Worm (Caenorhabditis elegans): ENCODE results near the gene tdo-2.

The tdo-2 gene

DNA sequence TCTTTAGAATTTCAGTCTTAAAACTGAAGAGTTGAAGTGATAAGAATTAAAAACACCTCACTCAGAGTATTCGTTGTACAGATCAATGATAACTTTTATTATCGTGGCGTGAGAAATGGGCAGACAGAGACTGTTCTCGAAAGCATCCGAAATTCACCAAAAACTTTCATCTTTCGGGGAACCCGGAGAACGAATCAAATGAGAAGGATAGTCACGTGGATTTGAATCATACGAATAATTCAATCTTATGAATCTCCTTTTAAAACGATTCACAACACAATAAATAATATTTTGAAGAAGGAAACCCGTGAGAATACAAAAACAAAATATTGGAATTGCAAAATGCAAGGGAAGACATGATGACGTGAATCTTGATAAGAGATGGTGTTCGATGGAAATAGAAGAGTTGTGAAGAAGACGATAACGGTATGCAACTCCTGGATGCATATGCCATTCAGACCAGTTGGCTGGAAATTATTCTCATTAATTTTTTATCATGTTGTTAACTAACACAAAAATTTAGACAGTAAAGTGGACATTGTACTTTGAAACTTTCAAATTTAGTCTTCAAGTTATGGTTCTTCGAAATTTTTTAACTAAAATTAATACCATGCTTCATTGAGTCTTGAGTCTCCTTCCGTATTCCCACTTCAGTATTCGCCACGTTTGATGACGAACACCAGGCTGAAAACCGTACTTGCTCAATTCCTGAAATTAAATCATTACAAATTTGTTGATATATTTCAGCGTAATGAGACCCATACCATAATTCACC, 42.7 kb downstream of the tdo-2 start (continued):
- no peak for TF ChIP-seq die-1 (tag; optimal IDR thresholded peaks at IDR 0.05)
- TF ChIP-seq hmg-1.2 (GFP tag; IDR thresholded peaks at IDR 0.05), result 0 out of 2 replicates have a peak, but pooled peaks have one; percentile 7
- TF ChIP-seq dox-1 (GFP tag; IDR thresholded peaks at IDR 0.05), result no peak
- TF ChIP-seq nhr-27 (tag; optimal IDR thresholded peaks at IDR 0.05), result no peak
- no peak for TF ChIP-seq C06A6.2 (GFP tag; conservative IDR thresholded peaks at IDR 0.05)

- TF ChIP-seq sea-2 (GFP tag; IDR thresholded peaks at IDR 0.05) (no peak), nfya-1 (tag; optimal IDR thresholded peaks at IDR 0.05; ENCODE audit: borderline replicate concordance, insufficient read depth) (no peak), Y79H2A.3 (GFP tag; conservative IDR thresholded peaks at IDR 0.05) (peak; percentile 75), snpc-4 (GFP tag; optimal IDR thresholded peaks at IDR 0.05) (no peak), snpc-4 (tag; optimal IDR thresholded peaks at IDR 0.05) (peak in 2 of 4 experiments; percentile 39 to 42), nfya-2 (GFP tag; IDR thresholded peaks at IDR 0.05) (no peak), ztf-26 (tag; optimal IDR thresholded peaks at IDR 0.05) (peak; percentile 25), ceh-79 (tag; optimal IDR thresholded peaks at IDR 0.05) (no peak), dox-1 (GFP tag; IDR thresholded peaks at IDR 0.05) (peak; percentile 86), ceh-91 (GFP tag; IDR thresholded peaks at IDR 0.05) (peak; percentile 94), tlf-1 (GFP tag; optimal IDR thresholded peaks at IDR 0.05) (peak; percentile 84), dpl-1 (GFP tag; optimal IDR thresholded peaks at IDR 0.05) (peak; percentile 86), akir-1 (GFP tag; optimal IDR thresholded peaks at IDR 0.05) (no peak), egl-44 (GFP tag; IDR thresholded peaks at IDR 0.05) (peak; percentile 44; the same call in 1 of the 2 replicates), ztf-25 (GFP tag; IDR thresholded peaks at IDR 0.05) (0 out of 2 replicates have a peak, but pooled peaks have one; percentile 54), hmg-20 (GFP tag; IDR thresholded peaks at IDR 0.05) (no peak), lin-40 (tag; optimal IDR thresholded peaks at IDR 0.05) (no peak), lir-1 (GFP tag; conservative IDR thresholded peaks at IDR 0.05) (no peak), nhr-90 (tag; optimal IDR thresholded peaks at IDR 0.05) (no peak), egl-18 (GFP tag; IDR thresholded peaks at IDR 0.05) (no peak), ekl-4 (GFP tag; IDR thresholded peaks at IDR 0.05) (peak; percentile 87), xnd-1 (tag; optimal IDR thresholded peaks at IDR 0.05) (peak; percentile 92), madf-8 (GFP tag; conservative IDR thresholded peaks at IDR 0.05) (peak; percentile 97), F33H1.4 (GFP tag; IDR thresholded peaks at IDR 0.05) (peak; percentile 84), ceh-27 (GFP tag; optimal IDR thresholded peaks at IDR 0.05) (peak; percentile 42), F49E8.2 (tag; optimal IDR thresholded peaks at IDR 0.05; ENCODE audit: insufficient read depth) (peak; percentile 15), K11D2.4 (GFP tag; IDR thresholded peaks at IDR 0.05) (no peak), lin-54 (GFP tag; optimal IDR thresholded peaks at IDR 0.05) (peak; percentile 72), unc-62 (GFP tag; optimal IDR thresholded peaks at IDR 0.05) (no peak), bed-1 (GFP tag; IDR thresholded peaks at IDR 0.05) (no peak), zim-3 (tag; optimal IDR thresholded peaks at IDR 0.05) (peak; percentile 39), C17E4.6 (GFP tag; IDR thresholded peaks at IDR 0.05) (peak; percentile 84), bed-2 (GFP tag; IDR thresholded peaks at IDR 0.05) (no peak), ztf-6 (GFP tag; IDR thresholded peaks at IDR 0.05) (0 out of 2 replicates have a peak, but pooled peaks have one; percentile 22), T07F8.4 (tag; optimal IDR thresholded peaks at IDR 0.05) (no peak), sdz-38 (tag; optimal IDR thresholded peaks at IDR 0.05) (no peak), unc-130 (GFP tag; optimal IDR thresholded peaks at IDR 0.05) (peak; percentile 67), B0019.2 (GFP tag; conservative IDR thresholded peaks at IDR 0.05) (peak; percentile 76), ztf-3 (GFP tag; optimal IDR thresholded peaks at IDR 0.05) (no peak), rpc-1 (optimal IDR thresholded peaks at IDR 0.05) (no peak), rpc-1 (tag; optimal IDR thresholded peaks at IDR 0.05) (no peak), pha-4 (tag; optimal IDR thresholded peaks at IDR 0.05) (no peak)
Measured at ce11 chrIII:5876140-5876675, 43.5 kb downstream of the tdo-2 start, which contains the start of gene aldo-2. aldo-2 (minus strand) TSS chrIII:5876625.
